Worm (Caenorhabditis elegans): ENCODE measurements around the gene srh-61.

srh-61 gene

DNA sequence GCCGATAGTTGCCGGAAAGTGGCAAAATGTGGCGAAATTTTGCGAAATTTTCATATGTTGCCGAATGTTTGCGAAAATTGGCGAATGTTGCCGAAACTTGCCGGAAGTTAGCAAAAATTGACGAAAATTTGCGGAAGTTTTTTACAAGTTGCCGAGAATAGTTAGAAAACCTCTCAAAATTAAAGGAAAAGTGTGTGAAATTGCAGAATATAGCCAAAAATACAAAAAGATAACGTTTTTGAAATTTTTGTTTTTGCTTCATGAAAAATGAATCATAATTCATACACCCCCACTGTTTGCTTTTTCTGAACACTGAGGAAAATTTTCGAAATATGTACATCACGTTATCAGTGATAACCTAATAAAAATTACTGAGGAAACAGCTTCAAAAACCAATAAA, 34.6 kb downstream of the srh-61 start:
- TF ChIP-seq M03D4.4 (tag; optimal IDR thresholded peaks at IDR 0.05) (no peak), ceh-43 (GFP tag; optimal IDR thresholded peaks at IDR 0.05) (no peak), nhr-2 (tag; optimal IDR thresholded peaks at IDR 0.05) (no peak), drap-1 (GFP tag; optimal IDR thresholded peaks at IDR 0.05) (no peak), nhr-28 (tag; optimal IDR thresholded peaks at IDR 0.05) (no peak), mep-1 (tag; optimal IDR thresholded peaks at IDR 0.05) (no peak), sptf-1 (tag; optimal IDR thresholded peaks at IDR 0.05) (no peak), flh-1 (GFP tag; optimal IDR thresholded peaks at IDR 0.05) (no peak), lin-32 (GFP tag; optimal IDR thresholded peaks at IDR 0.05) (no peak), elt-1 (tag; optimal IDR thresholded peaks at IDR 0.05; ENCODE audit: borderline replicate concordance, insufficient read depth) (no peak), bed-3 (GFP tag; optimal IDR thresholded peaks at IDR 0.05) (no peak), nhr-12 (tag; optimal IDR thresholded peaks at IDR 0.05) (no peak), lin-13 (tag; optimal IDR thresholded peaks at IDR 0.05) (no peak), pha-4 (tag; optimal IDR thresholded peaks at IDR 0.05) (no peak), mls-2 (tag; optimal IDR thresholded peaks at IDR 0.05) (no peak), blmp-1 (tag; optimal IDR thresholded peaks at IDR 0.05) (no peak), ceh-39 (tag; optimal IDR thresholded peaks at IDR 0.05) (no peak)

- no peak for TF ChIP-seq sem-2 (GFP tag; optimal IDR thresholded peaks at IDR 0.05)
- no peak for TF ChIP-seq lsy-2 (tag; optimal IDR thresholded peaks at IDR 0.05)
- no peak for TF ChIP-seq ham-2 (GFP tag; optimal IDR thresholded peaks at IDR 0.05)
- no peak for TF ChIP-seq nhr-12 (tag; optimal IDR thresholded peaks at IDR 0.05)
- no peak for TF ChIP-seq nhr-76 (tag; optimal IDR thresholded peaks at IDR 0.05)
- TF ChIP-seq tbx-8 (GFP tag; optimal IDR thresholded peaks at IDR 0.05), result no peak
- no peak for TF ChIP-seq unc-39 (tag; optimal IDR thresholded peaks at IDR 0.05)
- TF ChIP-seq drap-1 (GFP tag; optimal IDR thresholded peaks at IDR 0.05), result no peak
- TF ChIP-seq blmp-1 (tag; optimal IDR thresholded peaks at IDR 0.05), result no peak
- no peak for TF ChIP-seq elt-1 (tag; optimal IDR thresholded peaks at IDR 0.05; ENCODE audit: borderline replicate concordance, insufficient read depth)
- TF ChIP-seq lin-32 (GFP tag; optimal IDR thresholded peaks at IDR 0.05), result no peak
- TF ChIP-seq ztf-11 (tag; optimal IDR thresholded peaks at IDR 0.05), result no peak
- no peak for TF ChIP-seq ceh-83 (GFP tag; optimal IDR thresholded peaks at IDR 0.05)
- no peak for TF ChIP-seq unc-120 (tag; optimal IDR thresholded peaks at IDR 0.05; ENCODE audit: poor library complexity, severe bottlenecking)
- no peak for TF ChIP-seq elt-3 (tag; optimal IDR thresholded peaks at IDR 0.05)
- no peak for TF ChIP-seq snpc-4 (tag; optimal IDR thresholded peaks at IDR 0.05)
- no peak for TF ChIP-seq nhr-237 (tag; optimal IDR thresholded peaks at IDR 0.05)
- TF ChIP-seq M03D4.4 (tag; optimal IDR thresholded peaks at IDR 0.05), result no peak
- TF ChIP-seq cnd-1 (tag; optimal IDR thresholded peaks at IDR 0.05), result no peak
Measured at ce11 chrII:12480811-12481210, 35.4 kb downstream of the srh-61 start, which contains the start of gene arrd-9. arrd-9 (minus strand) TSS chrII:12480911.

- TF ChIP-seq lin-13 (tag; optimal IDR thresholded peaks at IDR 0.05) (no peak), nhr-12 (tag; optimal IDR thresholded peaks at IDR 0.05) (no peak), nhr-76 (tag; optimal IDR thresholded peaks at IDR 0.05) (no peak), nhr-2 (tag; optimal IDR thresholded peaks at IDR 0.05) (no peak), lin-32 (GFP tag; optimal IDR thresholded peaks at IDR 0.05) (no peak)
Measured at ce11 chrII:12473406-12473805, 42.8 kb downstream of the srh-61 start, which contains the start of gene srg-17. srg-17 (plus strand) TSS chrII:12473706.

- no peak for TF ChIP-seq nhr-76 (tag; optimal IDR thresholded peaks at IDR 0.05)
- no peak for TF ChIP-seq bed-3 (GFP tag; optimal IDR thresholded peaks at IDR 0.05)
- TF ChIP-seq zip-8 (tag; optimal IDR thresholded peaks at IDR 0.05), result no peak
- TF ChIP-seq blmp-1 (tag; optimal IDR thresholded peaks at IDR 0.05), result no peak
- TF ChIP-seq elt-1 (tag; optimal IDR thresholded peaks at IDR 0.05; ENCODE audit: borderline replicate concordance, insufficient read depth), result no peak
- no peak for TF ChIP-seq ham-2 (GFP tag; optimal IDR thresholded peaks at IDR 0.05)
- no peak for TF ChIP-seq nhr-2 (tag; optimal IDR thresholded peaks at IDR 0.05)
- no peak for TF ChIP-seq nhr-28 (tag; optimal IDR thresholded peaks at IDR 0.05)
- no peak for TF ChIP-seq snpc-4 (tag; optimal IDR thresholded peaks at IDR 0.05)
- no peak for TF ChIP-seq tbx-8 (GFP tag; optimal IDR thresholded peaks at IDR 0.05)
- no peak for TF ChIP-seq mab-5 (tag; optimal IDR thresholded peaks at IDR 0.05)
- no peak for TF ChIP-seq pha-4 (tag; optimal IDR thresholded peaks at IDR 0.05)
- TF ChIP-seq ceh-39 (tag; optimal IDR thresholded peaks at IDR 0.05), result no peak
- TF ChIP-seq cnd-1 (tag; optimal IDR thresholded peaks at IDR 0.05), result no peak
- TF ChIP-seq sem-2 (GFP tag; optimal IDR thresholded peaks at IDR 0.05), result no peak
- TF ChIP-seq lsy-2 (tag; optimal IDR thresholded peaks at IDR 0.05), result no peak
- no peak for TF ChIP-seq ceh-43 (GFP tag; optimal IDR thresholded peaks at IDR 0.05)
- TF ChIP-seq sptf-1 (tag; optimal IDR thresholded peaks at IDR 0.05), result no peak
- no peak for TF ChIP-seq unc-120 (tag; optimal IDR thresholded peaks at IDR 0.05; ENCODE audit: poor library complexity, severe bottlenecking)
Measured at ce11 chrII:12471138-12471855, 44.9 kb downstream of the srh-61 start, which contains the start of the genes F15A4.5 and phat-8. F15A4.5 (minus strand) TSS chrII:12471238. phat-8 (plus strand) TSS chrII:12471805.

Data from whole organism, mixed stage, embryonic.